Worm (Caenorhabditis elegans): ENCODE measurements around the gene epg-7.

DNA sequence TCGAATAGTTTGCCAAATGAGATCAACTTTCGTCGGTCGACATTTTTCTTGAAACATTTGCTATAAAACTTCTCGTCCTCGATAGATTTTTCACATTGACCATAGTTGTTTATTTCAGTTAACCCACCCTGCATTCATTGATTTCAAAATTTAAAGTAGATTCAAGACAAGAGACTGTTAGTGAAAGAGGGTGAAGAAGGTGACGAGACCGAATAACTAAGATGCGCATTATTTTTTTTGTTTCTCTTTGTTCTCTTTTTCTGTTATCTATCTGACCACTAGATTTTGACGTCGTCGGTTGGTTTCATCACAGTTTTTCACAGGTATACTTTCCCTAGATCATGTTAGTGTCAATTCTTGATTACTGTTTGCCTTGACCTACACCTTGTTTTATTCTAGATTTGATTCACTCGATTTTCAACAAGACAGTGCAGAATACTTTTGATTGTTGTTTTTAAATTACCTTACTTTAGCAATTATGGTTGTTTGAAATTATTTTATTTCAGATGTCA is 3.8 kb upstream of the epg-7 start, which contains the start of gene ttr-30:
- TF ChIP-seq him-1 (tag; optimal IDR thresholded peaks at IDR 0.05), result no peak
- no peak for TF ChIP-seq dao-5 (tag; optimal IDR thresholded peaks at IDR 0.05)

Measured in whole organism, L4/young adult.